Worm (Caenorhabditis elegans) whole organism, L3 larva: ENCODE data around the gene fbxc-44.

Experiments used
- R02D3.7 ChIP-seq: fragments of 150-350 bp; optimal IDR thresholded peaks from 2 replicates; lab custom pipeline; 2014; ENCODE audit warnings: missing biosample characterization, missing genetic modification characterization
- aly-2 ChIP-seq: fragments of 150-350 bp; optimal IDR thresholded peaks from 2 replicates; lab custom pipeline; 2014; ENCODE audit warnings: missing biosample characterization, missing genetic modification characterization
- ama-1 ChIP-seq: fragments of 150-350 bp; optimal IDR thresholded peaks from 2 replicates; lab custom pipeline; 2018
- ceh-16 ChIP-seq: sonication (generic microtip); optimal IDR thresholded peaks from 2 replicates; lab custom pipeline; 2017; ENCODE audit warnings: missing biosample characterization, missing genetic modification characterization
- ceh-82 ChIP-seq: fragments of 150-350 bp; optimal IDR thresholded peaks from 2 replicates; lab custom pipeline; 2014; ENCODE audit warnings: missing biosample characterization, missing genetic modification characterization
- ceh-9 ChIP-seq: sonication (generic microtip); optimal IDR thresholded peaks from 2 replicates; lab custom pipeline; 2018; ENCODE audit warnings: missing biosample characterization, missing genetic modification characterization
- daf-12 ChIP-seq: fragments of 150-350 bp; optimal IDR thresholded peaks from 2 replicates; lab custom pipeline; 2014; ENCODE audit warnings: missing biosample characterization, missing genetic modification reagents, missing genetic modification characterization
- egl-27 ChIP-seq: sonication (generic microtip); optimal IDR thresholded peaks from 4 replicates; lab custom pipeline; 2017; ENCODE audit warnings: missing biosample characterization, missing genetic modification reagents, missing genetic modification characterization
- egl-5 ChIP-seq: fragments of 150-350 bp; optimal IDR thresholded peaks from 2 replicates; lab custom pipeline; 2017; ENCODE audit warnings: missing biosample characterization, missing genetic modification reagents, missing genetic modification characterization, inconsistent platforms
- eor-1 ChIP-seq, 2 experiments: fragments of 150-350 bp; optimal IDR thresholded peaks; 2 replicates each; lab custom pipeline; 2014 to 2018; ENCODE audit warnings: missing biosample characterization in 2 of 2, missing genetic modification characterization in 2 of 2
- fkh-10 ChIP-seq: sonication (generic microtip); optimal IDR thresholded peaks from 2 replicates; lab custom pipeline; 2017; ENCODE audit warnings: missing biosample characterization, missing genetic modification reagents, missing genetic modification characterization
- fkh-2 ChIP-seq: fragments of 150-350 bp; optimal IDR thresholded peaks from 2 replicates; lab custom pipeline; 2014; ENCODE audit warnings: missing biosample characterization, missing genetic modification reagents, missing genetic modification characterization
- hmg-11 ChIP-seq: sonication (generic microtip); optimal IDR thresholded peaks from 2 replicates; lab custom pipeline; 2016; ENCODE audit warnings: missing genetic modification characterization, missing compliant biosample characterization
- lin-15B ChIP-seq: fragments of 150-350 bp; optimal IDR thresholded peaks from 2 replicates; lab custom pipeline; 2014; ENCODE audit warnings: missing biosample characterization, missing genetic modification characterization
- lin-39 ChIP-seq: fragments of 150-350 bp; optimal IDR thresholded peaks from 2 replicates; lab custom pipeline; 2018; ENCODE audit warnings: missing biosample characterization, missing genetic modification reagents, missing genetic modification characterization
- lsy-12 ChIP-seq: sonication (generic microtip); optimal IDR thresholded peaks from 2 replicates; lab custom pipeline; 2016; ENCODE audit warnings: mild to moderate bottlenecking, missing genetic modification characterization, missing compliant biosample characterization
- mml-1 ChIP-seq: fragments of 150-350 bp; sonication (generic microtip); optimal IDR thresholded peaks from 3 replicates; lab custom pipeline; 2014; ENCODE audit warnings: missing biosample characterization, missing genetic modification characterization
- nfya-1 ChIP-seq: sonication (generic microtip); optimal IDR thresholded peaks from 2 replicates; lab custom pipeline; 2017; ENCODE audit warnings: missing genetic modification characterization, mild to moderate bottlenecking, missing compliant biosample characterization, antibody characterized with exemption, moderate library complexity; ENCODE audit not compliant: insufficient read depth
- nhr-11 ChIP-seq: fragments of 150-350 bp; optimal IDR thresholded peaks from 2 replicates; lab custom pipeline; 2014; ENCODE audit warnings: missing biosample characterization, missing genetic modification characterization
- nhr-12 ChIP-seq: fragments of 150-350 bp; optimal IDR thresholded peaks from 2 replicates; lab custom pipeline; 2014; ENCODE audit warnings: missing biosample characterization, missing genetic modification characterization
- nhr-237 ChIP-seq: fragments of 150-350 bp; optimal IDR thresholded peaks from 2 replicates; lab custom pipeline; 2014; ENCODE audit warnings: missing biosample characterization, missing genetic modification characterization
- nhr-28 ChIP-seq: fragments of 150-350 bp; optimal IDR thresholded peaks from 2 replicates; lab custom pipeline; 2014; ENCODE audit warnings: missing biosample characterization, missing genetic modification characterization
- nhr-43 ChIP-seq: sonication (generic microtip); optimal IDR thresholded peaks from 2 replicates; lab custom pipeline; 2016; ENCODE audit warnings: mild to moderate bottlenecking, missing genetic modification characterization, missing compliant biosample characterization; ENCODE audit not compliant: poor library complexity, severe bottlenecking
- nhr-67 ChIP-seq: fragments of 150-350 bp; optimal IDR thresholded peaks from 2 replicates; lab custom pipeline; 2014; ENCODE audit warnings: missing biosample characterization, missing genetic modification characterization
- nhr-76 ChIP-seq: fragments of 150-350 bp; sonication (generic microtip); optimal IDR thresholded peaks from 5 replicates; lab custom pipeline; 2014; ENCODE audit warnings: missing biosample characterization, missing genetic modification characterization
- pha-4 ChIP-seq: fragments of 150-350 bp; optimal IDR thresholded peaks from 2 replicates; lab custom pipeline; 2014; ENCODE audit warnings: missing biosample characterization, missing genetic modification reagents, missing genetic modification characterization
- pqm-1 ChIP-seq: fragments of 150-350 bp; optimal IDR thresholded peaks from 2 replicates; lab custom pipeline; 2017; ENCODE audit warnings: missing biosample characterization, missing genetic modification characterization, inconsistent platforms
- skn-1 ChIP-seq: fragments of 150-350 bp; optimal IDR thresholded peaks from 2 replicates; lab custom pipeline; 2014; ENCODE audit warnings: missing biosample characterization, missing genetic modification characterization
- snpc-4 ChIP-seq: fragments of 150-350 bp; optimal IDR thresholded peaks from 2 replicates; lab custom pipeline; 2014; ENCODE audit warnings: missing biosample characterization, missing genetic modification characterization
- unc-62 ChIP-seq: fragments of 150-350 bp; sonication (generic microtip); optimal IDR thresholded peaks from 4 replicates; lab custom pipeline; 2014; ENCODE audit warnings: missing biosample characterization, missing genetic modification reagents, missing genetic modification characterization
- zag-1 ChIP-seq: fragments of 150-350 bp; optimal IDR thresholded peaks from 2 replicates; lab custom pipeline; 2014; ENCODE audit warnings: missing biosample characterization, missing genetic modification characterization
- ztf-11 ChIP-seq: fragments of 150-350 bp; optimal IDR thresholded peaks from 2 replicates; lab custom pipeline; 2014; ENCODE audit warnings: missing biosample characterization, missing genetic modification characterization

Gene fbxc-44

DNA sequence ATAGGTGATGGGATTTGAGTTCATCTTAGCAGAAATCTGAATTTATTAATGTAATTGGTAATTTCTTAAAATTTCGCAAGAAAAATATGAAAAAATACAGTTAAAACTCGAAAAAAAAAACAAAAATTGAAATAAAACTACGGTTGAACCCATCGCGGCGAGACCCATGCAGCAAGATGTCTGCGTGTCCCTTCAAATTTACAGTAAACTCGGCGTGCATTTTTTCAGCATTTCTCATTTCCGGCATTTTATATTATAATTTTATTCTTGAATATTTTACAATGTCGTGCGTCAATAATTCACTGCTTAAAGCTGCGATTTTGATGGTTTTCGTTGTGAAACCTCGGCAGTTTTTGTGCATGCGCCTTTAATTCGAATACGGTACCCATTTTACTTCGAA lies 1.6 kb downstream of the fbxc-44 start, which contains the start of gene fbxc-43:
fbxc-43 (minus strand) TSS at position 38 of the 400 bp plus-strand sequence.
- TF ChIP-seq ama-1 (lab: Kevin White, UChicago), result no peak
- TF ChIP-seq nhr-11 (tag; lab: Kevin White, UChicago), result no peak
- TF ChIP-seq ztf-11 (tag; lab: Kevin White, UChicago), result no peak
- TF ChIP-seq egl-27 (tag; lab: Kevin White, UChicago), result no peak
- TF ChIP-seq, all 47 proteins: peak for 0

ce11 chrII:4230816-4231435 lies 6.6 kb downstream of the fbxc-44 start, which contains the start of gene C16A11.10:
Gene C16A11.10, plus strand, starts transcription at chrII:4231385.
- TF ChIP-seq egl-5 (tag; lab: Kevin White, UChicago) (no peak), ceh-82 (tag; lab: Kevin White, UChicago) (no peak), R02D3.7 (tag; lab: Kevin White, UChicago) (no peak), pha-4 (tag; lab: Kevin White, UChicago) (no peak), daf-12 (no peak), unc-62 (GFP tag; lab: Kevin White, UChicago) (no peak), lsy-12 (tag; lab: Kevin White, UChicago) (no peak), eor-1 (tag; optimal IDR thresholded peaks at IDR 0.05; lab: Kevin White, UChicago) (no peak), nhr-43 (tag; lab: Kevin White, UChicago) (no peak), nfya-1 (tag; lab: Kevin White, UChicago) (no peak), nhr-237 (tag; lab: Kevin White, UChicago) (no peak), egl-27 (tag; lab: Kevin White, UChicago) (no peak)
- TF ChIP-seq, all 47 proteins: peak for 0

ce11 chrII:4229106-4229708 lies 8.3 kb downstream of the fbxc-44 start, which contains the start of gene C16A11.3:
Gene C16A11.3, plus strand, starts transcription at chrII:4229545.
- TF ChIP-seq ceh-9 (tag; lab: Kevin White, UChicago) (no peak), zag-1 (tag; lab: Kevin White, UChicago) (no peak), fkh-2 (tag; lab: Kevin White, UChicago) (no peak), egl-5 (tag; lab: Kevin White, UChicago) (no peak), unc-62 (GFP tag; lab: Kevin White, UChicago) (no peak), daf-12 (no peak), pqm-1 (no peak), mml-1 (no peak), ceh-82 (tag; lab: Kevin White, UChicago) (no peak), snpc-4 (tag; lab: Kevin White, UChicago) (no peak), aly-2 (tag; lab: Kevin White, UChicago) (no peak), eor-1 (tag; optimal IDR thresholded peaks at IDR 0.05; lab: Kevin White, UChicago) (no peak)

DNA sequence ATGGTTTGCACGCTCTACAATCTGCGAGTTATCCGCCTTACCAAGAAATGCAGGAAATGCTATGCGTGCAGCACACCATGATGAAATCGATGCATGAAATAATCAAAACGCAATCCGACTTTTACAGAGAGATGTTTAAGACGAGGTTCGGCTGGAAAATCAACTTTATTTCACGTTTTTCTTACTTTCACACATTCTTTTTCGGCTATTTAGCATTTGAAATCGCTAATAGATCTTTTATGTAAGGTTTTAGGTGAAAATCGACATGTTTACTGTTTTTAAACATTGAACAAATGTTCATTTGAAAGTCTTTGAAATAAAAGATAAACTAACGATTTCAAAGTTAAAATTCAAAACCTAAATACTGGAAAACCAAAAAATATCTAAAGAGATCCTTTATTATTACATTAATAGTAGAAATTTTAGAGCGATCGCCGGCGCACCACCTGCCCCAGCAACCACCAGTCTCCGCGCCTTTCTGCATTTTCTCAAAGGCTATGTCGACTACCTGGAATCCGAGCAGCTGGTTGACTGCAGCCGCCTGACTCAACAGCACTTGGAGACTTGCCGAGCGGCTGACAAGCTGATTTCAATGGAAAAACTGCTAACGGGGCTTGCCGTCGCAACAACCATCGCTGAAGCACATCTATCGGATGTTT lies 9.3 kb downstream of the fbxc-44 start:
- no peak for TF ChIP-seq lin-15B (tag; lab: Kevin White, UChicago)
- no peak for TF ChIP-seq nhr-28 (tag; lab: Kevin White, UChicago)
- TF ChIP-seq nhr-76 (tag; lab: Kevin White, UChicago), result no peak
- TF ChIP-seq nhr-237 (tag; lab: Kevin White, UChicago), result no peak

- TF ChIP-seq nhr-67, result no peak
- TF ChIP-seq lin-39 (tag; lab: Kevin White, UChicago), result no peak
- no peak for TF ChIP-seq nhr-237 (tag; lab: Kevin White, UChicago)
- TF ChIP-seq nhr-76 (tag; lab: Kevin White, UChicago), result no peak
- TF ChIP-seq hmg-11, result no peak
- no peak for TF ChIP-seq zag-1 (tag; lab: Kevin White, UChicago)
Observed at ce11 chrII:4226598-4227096, 10.9 kb downstream of the fbxc-44 start, which contains the start of gene C16A11.4. Gene C16A11.4, plus strand, starts transcription at chrII:4227046.

ce11 chrII:4222983-4223382 lies 14.6 kb downstream of the fbxc-44 start, which contains the start of gene C16A11.5:
Gene C16A11.5, plus strand, starts transcription at chrII:4223305.
- TF ChIP-seq nhr-12 (tag; lab: Kevin White, UChicago), result no peak
- no peak for TF ChIP-seq pha-4 (tag; lab: Kevin White, UChicago)
- TF ChIP-seq ceh-16 (tag; lab: Kevin White, UChicago), result no peak
- no peak for TF ChIP-seq zag-1 (tag; lab: Kevin White, UChicago)
- no peak for TF ChIP-seq unc-62 (GFP tag; lab: Kevin White, UChicago)
- no peak for TF ChIP-seq fkh-2 (tag; lab: Kevin White, UChicago)
- TF ChIP-seq mml-1, result no peak
- no peak for TF ChIP-seq fkh-10 (GFP tag; lab: Kevin White, UChicago)
- TF ChIP-seq nhr-76 (tag; lab: Kevin White, UChicago), result no peak
- no peak for TF ChIP-seq eor-1 (tag; optimal IDR thresholded peaks at IDR 0.05; lab: Kevin White, UChicago)
- no peak for TF ChIP-seq skn-1 (tag; lab: Kevin White, UChicago)
